Worm (Caenorhabditis elegans): Measurements from ENCODE around the gene vha-8.

DNA sequence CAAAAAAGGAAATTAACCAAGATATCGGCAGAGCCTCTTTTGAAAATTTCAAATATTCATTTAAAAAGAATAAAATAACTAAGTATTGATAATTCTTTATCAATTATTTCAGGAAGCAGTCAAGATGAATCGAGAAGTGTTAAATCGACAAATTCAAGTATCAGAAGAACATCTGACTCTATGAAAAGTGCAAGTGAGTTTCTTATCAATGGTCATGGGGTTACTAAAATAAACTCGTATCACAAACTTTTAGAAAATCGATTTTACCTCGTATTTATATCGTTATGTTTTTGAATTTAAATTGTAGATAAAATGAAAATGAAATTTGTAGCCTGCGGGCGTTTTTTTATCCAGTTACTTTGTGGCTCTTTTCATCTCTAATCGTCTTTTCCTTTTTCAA, 19.3 kb upstream of the vha-8 start:
- TF ChIP-seq ceh-34 (tag; optimal IDR thresholded peaks at IDR 0.05) (no peak), dve-1 (tag; optimal IDR thresholded peaks at IDR 0.05) (no peak), lim-6 (tag; optimal IDR thresholded peaks at IDR 0.05) (no peak), pqm-1 (tag; optimal IDR thresholded peaks at IDR 0.05) (no peak), Y22D7AL.16 (tag; optimal IDR thresholded peaks at IDR 0.05) (no peak)
